Worm (Caenorhabditis elegans) whole organism, L4 larva: ENCODE data around the gene M03A1.8.

Experiments
- F10B5.3 ChIP-seq: sonication (generic microtip); optimal IDR thresholded peaks from 2 replicates; lab custom pipeline; 2016; ENCODE audit warnings: mild to moderate bottlenecking, missing genetic modification characterization, missing compliant biosample characterization
- F26F4.8 ChIP-seq: fragments of 200-800 bp; sonication (Bioruptor generic); conservative IDR thresholded peaks from 2 replicates; pipeline ENCODE4 v1.3.6; 2022; ENCODE audit warnings: missing genetic modification characterization, missing compliant biosample characterization
- F44E2.7 ChIP-seq: fragments of 200-800 bp; sonication (Bioruptor generic); IDR thresholded peaks from 2 replicates; pipeline ENCODE4 v2.1.2; 2022; ENCODE audit warnings: missing genetic modification characterization, missing compliant biosample characterization
- T20F7.1 ChIP-seq: fragments of 200-800 bp; sonication (Bioruptor generic); optimal IDR thresholded peaks from 2 replicates; lab custom pipeline; 2018; ENCODE audit warnings: mild to moderate bottlenecking, missing genetic modification characterization, missing compliant biosample characterization
- Y5F2A.4 ChIP-seq: fragments of 200-800 bp; sonication (Bioruptor generic); optimal IDR thresholded peaks from 2 replicates; lab custom pipeline; 2018; ENCODE audit warnings: mild to moderate bottlenecking, missing genetic modification characterization, missing compliant biosample characterization
- ZK337.2 ChIP-seq: fragments of 200-800 bp; sonication (Bioruptor generic); IDR thresholded peaks from 2 replicates; pipeline ENCODE4 v1.3.6; 2022; ENCODE audit warnings: missing genetic modification reagents, missing genetic modification characterization, missing compliant biosample characterization
- ZK546.5 ChIP-seq, 2 experiments: sonication (generic microtip); optimal IDR thresholded peaks; 2 replicates each; lab custom pipeline; 2017; ENCODE audit warnings: missing biosample characterization in 2 of 2, missing genetic modification characterization in 2 of 2
- aha-1 ChIP-seq: fragments of 150-350 bp; peaks from one replicate; lab custom pipeline; 2014; ENCODE audit warnings: missing biosample characterization, missing genetic modification characterization
- aly-2 ChIP-seq: sonication (generic microtip); optimal IDR thresholded peaks from 2 replicates; lab custom pipeline; 2018; ENCODE audit warnings: missing biosample characterization, missing genetic modification characterization
- ama-1 ChIP-seq: fragments of 150-350 bp; optimal IDR thresholded peaks from 2 replicates; lab custom pipeline; 2014; ENCODE audit warnings: inconsistent platforms, mixed read lengths
- ceh-28 ChIP-seq: fragments of 150-350 bp; optimal IDR thresholded peaks from 2 replicates; lab custom pipeline; 2014; ENCODE audit warnings: missing biosample characterization, missing genetic modification reagents, missing genetic modification characterization
- ceh-82 ChIP-seq: sonication (generic microtip); optimal IDR thresholded peaks from 2 replicates; lab custom pipeline; 2017; ENCODE audit warnings: missing biosample characterization, missing genetic modification characterization
- ctbp-1 ChIP-seq: fragments of 200-800 bp; sonication (Bioruptor generic); IDR thresholded peaks from 2 replicates; pipeline ENCODE4 v1.3.6; 2022; ENCODE audit warnings: missing genetic modification reagents, missing genetic modification characterization, missing compliant biosample characterization
- daf-16 ChIP-seq, 3 experiments: sonication (generic microtip); optimal IDR thresholded peaks; 2 replicates each; lab custom pipeline; 2016 to 2017; ENCODE audit warnings: missing genetic modification characterization in 3 of 3, missing genetic modification reagents in 3 of 3, mild to moderate bottlenecking in 2 of 3, missing compliant biosample characterization in 2 of 3, missing biosample characterization in 1 of 3, moderate library complexity in 1 of 3
- dmd-6 ChIP-seq: fragments of 200-800 bp; sonication (Bioruptor generic); IDR thresholded peaks from 2 replicates; pipeline ENCODE4 v1.3.6; 2022; ENCODE audit warnings: missing genetic modification reagents, missing genetic modification characterization, missing compliant biosample characterization
- dpl-1 ChIP-seq: fragments of 150-350 bp; optimal IDR thresholded peaks from 2 replicates; lab custom pipeline; 2014; ENCODE audit warnings: missing biosample characterization, missing genetic modification reagents, missing genetic modification characterization
- dve-1 ChIP-seq: sonication (generic microtip); optimal IDR thresholded peaks from 2 replicates; lab custom pipeline; 2017; ENCODE audit warnings: antibody characterized with exemption, mild to moderate bottlenecking, missing genetic modification characterization, missing compliant biosample characterization; ENCODE audit not compliant: insufficient read depth
- egl-27 ChIP-seq: sonication (generic microtip); optimal IDR thresholded peaks from 3 replicates; lab custom pipeline; 2017; ENCODE audit warnings: missing biosample characterization, missing genetic modification reagents, missing genetic modification characterization
- egl-43 ChIP-seq: fragments of 200-800 bp; sonication (Bioruptor generic); IDR thresholded peaks from 2 replicates; pipeline ENCODE4 v1.3.6; 2022; ENCODE audit warnings: missing genetic modification reagents, missing genetic modification characterization, missing compliant biosample characterization
- hlh-11 ChIP-seq: fragments of 200-800 bp; sonication (Bioruptor generic); optimal IDR thresholded peaks from 2 replicates; lab custom pipeline; 2018; ENCODE audit warnings: mild to moderate bottlenecking, missing genetic modification characterization, missing compliant biosample characterization
- hlh-30 ChIP-seq: sonication (generic microtip); optimal IDR thresholded peaks from 2 replicates; lab custom pipeline; 2017; ENCODE audit warnings: antibody characterized with exemption, mild to moderate bottlenecking, missing genetic modification characterization, missing compliant biosample characterization; ENCODE audit not compliant: insufficient read depth
- hmg-1.1 ChIP-seq: fragments of 200-800 bp; sonication (Bioruptor generic); IDR thresholded peaks from 2 replicates; pipeline ENCODE4 v1.3.6; 2022; ENCODE audit warnings: missing genetic modification reagents, missing genetic modification characterization, missing compliant biosample characterization
- lin-29 ChIP-seq: fragments of 200-800 bp; sonication (Bioruptor generic); IDR thresholded peaks from 2 replicates; pipeline ENCODE4 v1.3.6; 2022; ENCODE audit warnings: missing genetic modification reagents, missing genetic modification characterization, missing compliant biosample characterization
- lin-39 ChIP-seq: fragments of 150-350 bp; optimal IDR thresholded peaks from 2 replicates; lab custom pipeline; 2014; ENCODE audit warnings: missing biosample characterization, missing genetic modification reagents, missing genetic modification characterization
- lir-3 ChIP-seq: sonication (generic microtip); optimal IDR thresholded peaks from 2 replicates; lab custom pipeline; 2016; ENCODE audit warnings: mild to moderate bottlenecking, missing genetic modification characterization, missing compliant biosample characterization
- madf-5 ChIP-seq, 2 experiments: fragments of 200-800 bp; sonication (Bioruptor generic); IDR thresholded peaks; 2 replicates each; pipeline ENCODE4 v1.3.6; 2022; ENCODE audit warnings: missing compliant biosample characterization in 2 of 2, missing genetic modification characterization in 2 of 2
- mdl-1 ChIP-seq, 2 experiments: fragments of 150-350 bp in 1 of 2; sonication (generic microtip) in 1 of 2; optimal IDR thresholded peaks; 2 replicates each; lab custom pipeline; 2014 to 2017; ENCODE audit warnings: missing biosample characterization in 2 of 2, missing genetic modification characterization in 2 of 2
- mep-1 ChIP-seq: fragments of 150-350 bp; sonication (generic microtip); optimal IDR thresholded peaks from 3 replicates; lab custom pipeline; 2014; ENCODE audit warnings: missing biosample characterization, missing genetic modification characterization
- mes-2 ChIP-seq: sonication (generic microtip); optimal IDR thresholded peaks from 2 replicates; lab custom pipeline; 2016; ENCODE audit warnings: missing genotype, mild to moderate bottlenecking, missing genetic modification characterization, missing compliant biosample characterization; ENCODE audit not compliant: poor library complexity, severe bottlenecking
- nhr-10 ChIP-seq: fragments of 150-350 bp; optimal IDR thresholded peaks from 2 replicates; lab custom pipeline; 2014; ENCODE audit warnings: missing biosample characterization, missing genetic modification characterization
- nhr-11 ChIP-seq: fragments of 150-350 bp; optimal IDR thresholded peaks from 2 replicates; lab custom pipeline; 2014; ENCODE audit warnings: missing biosample characterization, missing genetic modification characterization
- nhr-237 ChIP-seq: sonication (generic microtip); optimal IDR thresholded peaks from 2 replicates; lab custom pipeline; 2017; ENCODE audit warnings: missing biosample characterization, missing genetic modification characterization
- nhr-25 ChIP-seq: sonication (generic microtip); optimal IDR thresholded peaks from 2 replicates; lab custom pipeline; 2017; ENCODE audit warnings: missing genetic modification characterization, mild to moderate bottlenecking, missing compliant biosample characterization, antibody characterized with exemption, moderate library complexity, borderline replicate concordance; ENCODE audit not compliant: insufficient read depth
- nhr-77 ChIP-seq: fragments of 150-350 bp; optimal IDR thresholded peaks from 2 replicates; lab custom pipeline; 2014; ENCODE audit warnings: missing biosample characterization, missing genetic modification characterization
- pqm-1 ChIP-seq: sonication (generic microtip); optimal IDR thresholded peaks from 2 replicates; lab custom pipeline; 2017; ENCODE audit warnings: missing biosample characterization, missing genetic modification characterization
- sdz-12 ChIP-seq: fragments of 200-800 bp; sonication (Bioruptor generic); optimal IDR thresholded peaks from 2 replicates; lab custom pipeline; 2018; ENCODE audit warnings: mild to moderate bottlenecking, missing genetic modification characterization, missing compliant biosample characterization
- set-16 ChIP-seq: fragments of 200-800 bp; sonication (Bioruptor generic); IDR thresholded peaks from 2 replicates; pipeline ENCODE4 v1.3.6; 2022; ENCODE audit warnings: missing genetic modification reagents, missing genetic modification characterization, missing compliant biosample characterization
- skn-1 ChIP-seq: fragments of 150-350 bp; optimal IDR thresholded peaks from 2 replicates; lab custom pipeline; 2014; ENCODE audit warnings: missing biosample characterization, missing genetic modification characterization
- snpc-4 ChIP-seq: fragments of 150-350 bp; optimal IDR thresholded peaks from 2 replicates; lab custom pipeline; 2014; ENCODE audit warnings: missing biosample characterization, missing genetic modification characterization
- unc-62 ChIP-seq, 3 experiments: fragments of 150-350 bp in 1 of 3; sonication (generic microtip); optimal IDR thresholded peaks in 2 of 3; peaks in 1 of 3; 1 replicate in 1 of 3; 2 replicates in 2 of 3; lab custom pipeline; 2014 to 2017; ENCODE audit warnings: missing biosample characterization in 3 of 3, missing genetic modification characterization in 3 of 3, missing genetic modification reagents in 3 of 3, missing genotype in 1 of 3
- zag-1 ChIP-seq: fragments of 150-350 bp; optimal IDR thresholded peaks from 2 replicates; lab custom pipeline; 2014; ENCODE audit warnings: missing biosample characterization, missing genetic modification characterization
- zfp-2 ChIP-seq: sonication (generic microtip); optimal IDR thresholded peaks from 2 replicates; lab custom pipeline; 2016; ENCODE audit warnings: mild to moderate bottlenecking, missing genetic modification characterization, missing compliant biosample characterization
- zfp-3 ChIP-seq: fragments of 200-800 bp; sonication (Bioruptor generic); conservative IDR thresholded peaks from 2 replicates; pipeline ENCODE4 v1.3.6; 2022; ENCODE audit warnings: missing genetic modification reagents, missing genetic modification characterization, missing compliant biosample characterization
- zip-11 ChIP-seq: fragments of 200-800 bp; sonication (Bioruptor generic); IDR thresholded peaks from 2 replicates; pipeline ENCODE4 v1.3.6; 2022; ENCODE audit warnings: missing genetic modification characterization, missing compliant biosample characterization
- zip-2 ChIP-seq: fragments of 150-350 bp; optimal IDR thresholded peaks from 2 replicates; lab custom pipeline; 2014; ENCODE audit warnings: missing biosample characterization, missing genetic modification characterization
- ztf-7 ChIP-seq: fragments of 150-350 bp; optimal IDR thresholded peaks from 2 replicates; lab custom pipeline; 2014; ENCODE audit warnings: missing biosample characterization, missing genetic modification characterization

Gene M03A1.8

DNA sequence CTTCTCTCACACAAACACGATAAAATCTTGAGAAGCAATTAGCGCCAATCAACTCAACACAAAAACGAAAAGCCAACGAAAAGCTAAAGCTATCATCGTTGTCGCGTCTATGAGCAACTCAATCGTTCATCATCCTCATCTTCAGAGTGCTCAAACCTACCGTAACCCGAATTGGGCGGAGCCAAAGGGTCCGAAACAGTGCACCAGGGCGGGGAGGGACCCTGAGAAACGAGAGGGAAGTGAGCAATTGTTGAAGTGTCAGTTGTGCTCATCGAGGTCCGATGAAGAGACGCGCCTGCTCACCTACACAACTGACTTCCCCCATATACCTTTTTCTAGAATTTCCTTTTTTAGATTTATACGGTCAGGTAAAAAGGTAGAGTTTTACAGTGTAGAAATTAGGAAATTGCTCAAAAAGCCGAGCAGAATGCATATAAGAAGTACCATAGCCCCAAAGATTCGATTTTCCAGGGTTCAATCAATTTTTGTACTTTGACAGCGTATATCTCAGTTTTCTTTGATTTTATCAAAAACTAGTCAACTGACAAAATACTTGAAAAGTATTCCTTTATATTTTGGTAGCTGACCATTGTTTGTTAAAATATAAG is 41.7 kb upstream of the M03A1.8 start, which contains the start of gene hlh-1 (continued):
- TF ChIP-seq mep-1 (no peak), pqm-1 (no peak), ztf-7 (tag; lab: Kevin White, UChicago) (no peak), F26F4.8 (GFP tag; lab: Robert Waterston, UW) (no peak), hlh-30 (no peak), nhr-77 (tag; lab: Kevin White, UChicago) (no peak), skn-1 (no peak), aha-1 (tag; lab: Kevin White, UChicago) (peak; percentile 68), zag-1 (tag; lab: Kevin White, UChicago) (no peak), ZK337.2 (GFP tag; lab: Robert Waterston, UW) (no peak), hlh-11 (tag; lab: Kevin White, UChicago) (peak; percentile 47), zip-2 (tag; lab: Kevin White, UChicago) (no peak)

DNA sequence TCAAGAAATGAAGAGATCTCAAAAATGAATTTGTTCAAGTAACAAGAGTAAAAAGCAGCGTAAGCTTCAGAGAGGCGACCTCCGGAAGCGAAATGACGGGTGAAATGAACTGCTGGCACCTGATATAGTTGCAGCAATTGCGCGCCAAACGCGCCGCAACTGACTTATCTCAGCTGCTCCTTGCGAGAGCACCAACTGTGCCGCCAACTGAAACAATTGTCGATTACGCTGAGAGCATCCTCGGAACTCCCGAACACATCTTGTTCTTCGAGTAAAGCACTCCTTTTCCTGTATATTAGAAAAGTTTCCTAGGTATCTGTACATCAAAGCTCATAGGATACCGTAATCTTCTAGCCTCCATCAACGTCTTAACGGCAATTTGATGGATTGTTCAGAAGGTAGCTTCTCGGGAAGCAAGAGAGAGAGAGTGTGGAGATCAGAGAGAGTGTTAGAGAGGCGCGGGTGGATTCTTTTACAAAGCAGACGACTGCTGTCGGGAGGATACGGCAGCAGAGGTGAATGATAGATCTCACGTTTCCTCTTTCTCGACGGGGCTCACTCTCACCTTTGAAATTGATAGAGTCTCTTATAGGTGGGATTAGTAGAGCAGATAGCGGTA is 40.1 kb upstream of the M03A1.8 start:
- TF ChIP-seq dmd-6 (GFP tag; lab: Robert Waterston, UW), result no peak
- no peak for TF ChIP-seq zag-1 (tag; lab: Kevin White, UChicago)
- no peak for TF ChIP-seq mep-1
- no peak for TF ChIP-seq dve-1
- no peak for TF ChIP-seq F10B5.3
- TF ChIP-seq ceh-82 (tag; lab: Kevin White, UChicago), result no peak
- TF ChIP-seq daf-16 (GFP tag; optimal IDR thresholded peaks at IDR 0.05; lab: Kevin White, UChicago), result no peak
- no peak for TF ChIP-seq daf-16 (tag; optimal IDR thresholded peaks at IDR 0.05; lab: Kevin White, UChicago)
- TF ChIP-seq nhr-11 (tag; lab: Kevin White, UChicago), result peak; percentile 18
- no peak for TF ChIP-seq ama-1 (lab: Kevin White, UChicago)
- peak in 1 of 2 experiments; percentile 4 for TF ChIP-seq unc-62 (GFP tag; optimal IDR thresholded peaks at IDR 0.05 in 1 of 2; lab: Kevin White, UChicago)
- no peak for TF ChIP-seq unc-62 (tag; optimal IDR thresholded peaks at IDR 0.05; lab: Kevin White, UChicago)
- TF ChIP-seq nhr-237, result no peak
- TF ChIP-seq sdz-12, result no peak
- no peak for TF ChIP-seq nhr-10 (tag; lab: Kevin White, UChicago)
- TF ChIP-seq egl-27, result no peak
- TF ChIP-seq zfp-2 (tag; lab: Kevin White, UChicago), result no peak
- TF ChIP-seq ctbp-1 (GFP tag; lab: Robert Waterston, UW), result 0 out of 2 replicates have a peak, but pooled peaks have one; percentile 21
- no peak for TF ChIP-seq snpc-4 (tag; lab: Kevin White, UChicago)
- TF ChIP-seq T20F7.1 (GFP tag; lab: Kevin White, UChicago), result no peak
- no peak for TF ChIP-seq hmg-1.1 (GFP tag; lab: Robert Waterston, UW)
- no peak for TF ChIP-seq mdl-1 (tag; optimal IDR thresholded peaks at IDR 0.05; lab: Kevin White, UChicago)
- TF ChIP-seq zfp-3 (GFP tag; lab: Robert Waterston, UW), result no peak
- no peak for TF ChIP-seq skn-1
- TF ChIP-seq F44E2.7, result no peak
- no peak for TF ChIP-seq lin-39 (tag; lab: Kevin White, UChicago)
- 0 out of 2 replicates have a peak, but pooled peaks have one; percentile 8 for TF ChIP-seq set-16
- no peak for TF ChIP-seq ZK546.5 (tag; optimal IDR thresholded peaks at IDR 0.05; lab: Kevin White, UChicago)
- TF ChIP-seq aha-1 (tag; lab: Kevin White, UChicago), result no peak
- TF ChIP-seq hlh-11 (tag; lab: Kevin White, UChicago), result peak; percentile 60
- TF ChIP-seq dpl-1 (GFP tag; lab: Kevin White, UChicago), result no peak
- TF ChIP-seq lir-3 (tag; lab: Kevin White, UChicago), result no peak
- no peak for TF ChIP-seq lin-29 (GFP tag; lab: Robert Waterston, UW)
- TF ChIP-seq madf-5 (GFP tag; IDR thresholded peaks at IDR 0.05; lab: Robert Waterston, UW), result no peak
- TF ChIP-seq F26F4.8 (GFP tag; lab: Robert Waterston, UW), result no peak
- TF ChIP-seq zip-11 (GFP tag; lab: Robert Waterston, UW), result no peak
- TF ChIP-seq mes-2 (tag; lab: Kevin White, UChicago), result no peak
- TF ChIP-seq aly-2 (tag; lab: Kevin White, UChicago), result no peak
- no peak for TF ChIP-seq Y5F2A.4 (GFP tag; lab: Kevin White, UChicago)
- no peak for TF ChIP-seq ztf-7 (tag; lab: Kevin White, UChicago)
- no peak for TF ChIP-seq egl-43 (GFP tag; lab: Robert Waterston, UW)
- no peak for TF ChIP-seq ZK337.2 (GFP tag; lab: Robert Waterston, UW)
- TF ChIP-seq nhr-25, result no peak
- TF ChIP-seq nhr-77 (tag; lab: Kevin White, UChicago), result no peak
- TF ChIP-seq ceh-28, result no peak
